Worm (Caenorhabditis elegans) whole organism, mixed stage, embryonic: ENCODE measurements around the gene ZK721.3.

Source experiments
- M03D4.4 ChIP-seq: sonication (generic microtip); optimal IDR thresholded peaks from 2 replicates; lab custom pipeline; 2017; ENCODE audit warnings: mild to moderate bottlenecking, missing genetic modification characterization, missing compliant biosample characterization
- ceh-43 ChIP-seq: fragments of 200-800 bp; sonication (Bioruptor generic); optimal IDR thresholded peaks from 2 replicates; lab custom pipeline; 2018; ENCODE audit warnings: mild to moderate bottlenecking, missing genetic modification characterization, moderate library complexity, missing compliant biosample characterization
- drap-1 ChIP-seq: fragments of 200-800 bp; sonication (Bioruptor generic); optimal IDR thresholded peaks from 3 replicates; lab custom pipeline; 2018; ENCODE audit warnings: mild to moderate bottlenecking, missing genetic modification characterization, missing compliant biosample characterization
- flh-1 ChIP-seq: fragments of 200-800 bp; sonication (Bioruptor generic); optimal IDR thresholded peaks from 2 replicates; lab custom pipeline; 2018; ENCODE audit warnings: mild to moderate bottlenecking, missing genetic modification characterization, moderate library complexity, missing compliant biosample characterization
- lin-13 ChIP-seq: fragments of 150-350 bp; optimal IDR thresholded peaks from 2 replicates; lab custom pipeline; 2014; ENCODE audit warnings: missing biosample characterization, missing genetic modification characterization
- mep-1 ChIP-seq: fragments of 150-350 bp; optimal IDR thresholded peaks from 2 replicates; lab custom pipeline; 2017; ENCODE audit warnings: missing biosample characterization, missing genetic modification reagents, missing genetic modification characterization, inconsistent platforms
- nhr-28 ChIP-seq: fragments of 150-350 bp; optimal IDR thresholded peaks from 2 replicates; lab custom pipeline; 2014; ENCODE audit warnings: missing biosample characterization, missing genetic modification characterization
- nhr-76 ChIP-seq: sonication (generic microtip); optimal IDR thresholded peaks from 2 replicates; lab custom pipeline; 2017; ENCODE audit warnings: missing biosample characterization, missing genetic modification characterization
- pha-4 ChIP-seq: fragments of 150-350 bp; optimal IDR thresholded peaks from 2 replicates; lab custom pipeline; 2018; ENCODE audit warnings: missing biosample characterization, missing genetic modification reagents, missing genetic modification characterization
- zip-8 ChIP-seq: fragments of 150-350 bp; optimal IDR thresholded peaks from 2 replicates; lab custom pipeline; 2014; ENCODE audit warnings: missing biosample characterization, missing genetic modification characterization

DNA sequence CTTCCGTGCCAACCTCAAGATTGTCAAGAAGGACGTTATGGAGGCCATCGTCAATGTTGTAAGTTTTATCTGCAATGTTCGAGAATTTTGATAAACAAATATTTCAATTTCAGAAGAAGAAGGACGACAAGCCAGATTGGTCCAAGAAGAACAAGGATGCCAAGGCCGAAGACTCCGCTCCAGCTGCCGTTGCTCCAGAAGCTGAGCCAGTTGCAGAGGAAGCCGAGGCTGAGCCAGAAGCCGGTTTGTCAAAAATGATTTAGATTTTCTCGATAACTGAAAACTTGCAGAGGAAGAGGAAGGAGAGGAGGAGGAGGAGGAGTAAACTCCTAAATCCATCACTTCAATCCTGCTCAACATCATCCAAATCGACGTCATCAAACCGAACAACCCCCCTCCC is 5.8 kb downstream of the ZK721.3 start:
- TF ChIP-seq mep-1 (tag; lab: Kevin White, UChicago) (no peak), zip-8 (tag; lab: Kevin White, UChicago) (no peak), M03D4.4 (tag; lab: Kevin White, UChicago) (no peak), flh-1 (GFP tag; lab: Kevin White, UChicago) (no peak), nhr-28 (tag; lab: Kevin White, UChicago) (no peak), lin-13 (tag; lab: Kevin White, UChicago) (no peak), drap-1 (GFP tag; lab: Kevin White, UChicago) (no peak), nhr-76 (no peak), ceh-43 (no peak), pha-4 (tag; lab: Kevin White, UChicago) (no peak)
